Fruit fly (Drosophila melanogaster) whole organism, adult: ENCODE measurements around the gene SoYb.

ENCODE experiments used
- CG11617 ChIP-seq: fragments of 200-800 bp; sonication (Bioruptor generic); optimal IDR thresholded peaks from 2 replicates; lab custom pipeline; 2017; ENCODE audit warnings: mild to moderate bottlenecking, missing biosample characterization, missing genetic modification reagents, missing genetic modification characterization
- Clk ChIP-seq: fragments of 200-800 bp; sonication (Bioruptor generic); optimal IDR thresholded peaks from 2 replicates; lab custom pipeline; 2017; ENCODE audit warnings: missing biosample characterization, missing genetic modification characterization
- toe ChIP-seq: fragments of 200-800 bp; sonication (Bioruptor generic); optimal IDR thresholded peaks from 2 replicates; lab custom pipeline; 2016; ENCODE audit warnings: missing biosample characterization, missing genetic modification characterization

DNA sequence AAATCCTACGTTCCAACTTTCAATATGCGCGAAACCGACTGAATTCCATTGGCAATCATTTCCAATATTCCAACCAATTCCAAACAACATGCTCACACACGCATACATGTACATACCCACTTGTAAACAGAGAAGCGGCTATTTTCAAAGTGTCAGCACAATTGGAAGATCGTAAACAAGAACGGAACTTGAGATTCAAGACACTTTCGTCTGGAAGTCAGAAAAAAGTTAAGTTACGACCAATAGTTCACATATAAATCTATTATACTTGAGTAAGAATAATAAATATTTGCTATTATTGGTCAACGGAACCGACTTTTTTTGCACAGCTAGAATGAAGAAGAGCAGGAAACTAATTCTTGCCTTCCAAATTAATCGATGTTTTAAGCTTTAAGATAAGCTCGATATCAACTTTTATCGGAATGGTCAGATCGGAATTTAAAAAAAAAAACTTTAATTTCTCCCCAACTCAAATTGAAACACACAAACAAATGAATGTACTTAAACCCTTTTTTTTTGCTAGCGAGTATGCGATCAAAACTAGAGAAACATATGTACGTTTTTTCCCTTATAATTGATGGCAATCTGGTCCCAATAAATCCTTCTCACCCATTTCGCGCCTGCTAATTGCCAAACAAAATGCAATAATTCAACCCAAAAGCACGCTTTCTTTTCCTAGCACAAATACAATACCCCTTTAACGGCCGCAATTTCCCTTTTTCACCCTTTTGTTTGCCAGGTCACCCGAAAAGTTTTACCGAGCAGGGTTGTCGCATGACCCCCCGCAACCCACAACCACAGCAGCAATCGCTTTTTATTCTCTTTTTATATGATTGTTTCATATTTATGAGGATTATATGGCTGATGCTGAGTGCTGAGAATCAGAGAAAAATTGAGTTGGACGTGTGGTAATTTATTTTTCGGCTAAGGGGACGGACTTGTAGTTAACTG, at the start of gene SoYb, which contains the start of gene CG31875:
- TF ChIP-seq toe (GFP tag; lab: Kevin White, UChicago) (no peak), Clk (GFP tag; lab: Kevin White, UChicago) (no peak), CG11617 (GFP tag; lab: Kevin White, UChicago) (no peak)
